Fruit fly (Drosophila melanogaster): ENCODE results near the gene mRpL1.

- TF ChIP-seq Vsx2 (GFP tag; optimal IDR thresholded peaks at IDR 0.05; ENCODE audit: partially characterized antibody): no peak
- TF ChIP-seq Myc (optimal IDR thresholded peaks at IDR 0.05): no peak
- TF ChIP-seq pan (optimal IDR thresholded peaks at IDR 0.05): no peak
Observed at dm6 chr3R:8310678-8311077, 9.4 kb downstream of the mRpL1 start, which contains the start of gene CG11693.
